Worm (Caenorhabditis elegans) whole organism, mixed stage, embryonic: Measurements from ENCODE around the gene T27A8.7.
"Not testable (repeated sequence)": the region's sequence is repeated elsewhere in the genome, so short reads cannot be mapped to it uniquely, and the experiment has no call there.

ENCODE experiments used
- M03D4.4 ChIP-seq: sonication (generic microtip); optimal IDR thresholded peaks from 2 replicates; lab custom pipeline; 2017; ENCODE audit warnings: mild to moderate bottlenecking, missing genetic modification characterization, missing compliant biosample characterization
- blmp-1 ChIP-seq: fragments of 150-350 bp; optimal IDR thresholded peaks from 2 replicates; lab custom pipeline; 2014; ENCODE audit warnings: missing biosample characterization, missing genetic modification characterization
- ceh-39 ChIP-seq: fragments of 150-350 bp; optimal IDR thresholded peaks from 2 replicates; lab custom pipeline; 2014; ENCODE audit warnings: missing biosample characterization, missing genetic modification characterization
- ceh-83 ChIP-seq: fragments of 200-800 bp; sonication (Bioruptor generic); optimal IDR thresholded peaks from 2 replicates; lab custom pipeline; 2018; ENCODE audit warnings: mild to moderate bottlenecking, missing genetic modification characterization, missing compliant biosample characterization
- drap-1 ChIP-seq: fragments of 200-800 bp; sonication (Bioruptor generic); optimal IDR thresholded peaks from 3 replicates; lab custom pipeline; 2018; ENCODE audit warnings: mild to moderate bottlenecking, missing genetic modification characterization, missing compliant biosample characterization
- elt-1 ChIP-seq: sonication (generic microtip); optimal IDR thresholded peaks from 2 replicates; lab custom pipeline; 2017; ENCODE audit warnings: missing genetic modification characterization, mild to moderate bottlenecking, missing compliant biosample characterization, antibody characterized with exemption, moderate library complexity, borderline replicate concordance; ENCODE audit not compliant: insufficient read depth
- elt-3 ChIP-seq: fragments of 150-350 bp; optimal IDR thresholded peaks from 2 replicates; lab custom pipeline; 2014; ENCODE audit warnings: missing biosample characterization, missing genetic modification characterization
- flh-1 ChIP-seq: fragments of 200-800 bp; sonication (Bioruptor generic); optimal IDR thresholded peaks from 2 replicates; lab custom pipeline; 2018; ENCODE audit warnings: mild to moderate bottlenecking, missing genetic modification characterization, moderate library complexity, missing compliant biosample characterization
- ham-2 ChIP-seq: fragments of 200-800 bp; sonication (Bioruptor generic); optimal IDR thresholded peaks from 2 replicates; lab custom pipeline; 2018; ENCODE audit warnings: mild to moderate bottlenecking, missing genetic modification characterization, missing compliant biosample characterization
- hlh-1 ChIP-seq: fragments of 150-350 bp; optimal IDR thresholded peaks from 2 replicates; lab custom pipeline; 2014; ENCODE audit warnings: missing biosample characterization, missing genetic modification reagents, missing genetic modification characterization
- lin-13 ChIP-seq: fragments of 150-350 bp; optimal IDR thresholded peaks from 2 replicates; lab custom pipeline; 2014; ENCODE audit warnings: missing biosample characterization, missing genetic modification characterization
- lin-32 ChIP-seq: fragments of 200-800 bp; sonication (Bioruptor generic); optimal IDR thresholded peaks from 2 replicates; lab custom pipeline; 2018; ENCODE audit warnings: mild to moderate bottlenecking, missing genetic modification characterization, missing compliant biosample characterization
- lsy-2 ChIP-seq: fragments of 150-350 bp; optimal IDR thresholded peaks from 2 replicates; lab custom pipeline; 2014; ENCODE audit warnings: missing biosample characterization, missing genetic modification characterization
- mab-5 ChIP-seq: fragments of 150-350 bp; optimal IDR thresholded peaks from 2 replicates; lab custom pipeline; 2014; ENCODE audit warnings: missing biosample characterization, missing genetic modification characterization
- mep-1 ChIP-seq: fragments of 150-350 bp; optimal IDR thresholded peaks from 2 replicates; lab custom pipeline; 2017; ENCODE audit warnings: missing biosample characterization, missing genetic modification reagents, missing genetic modification characterization, inconsistent platforms
- nhr-12 ChIP-seq: fragments of 150-350 bp; optimal IDR thresholded peaks from 2 replicates; lab custom pipeline; 2014; ENCODE audit warnings: missing biosample characterization, missing genetic modification characterization
- nhr-2 ChIP-seq: fragments of 150-350 bp; optimal IDR thresholded peaks from 2 replicates; lab custom pipeline; 2014; ENCODE audit warnings: missing biosample characterization, missing genetic modification characterization
- nhr-28 ChIP-seq: fragments of 150-350 bp; optimal IDR thresholded peaks from 2 replicates; lab custom pipeline; 2014; ENCODE audit warnings: missing biosample characterization, missing genetic modification characterization
- pha-4 ChIP-seq: fragments of 150-350 bp; optimal IDR thresholded peaks from 2 replicates; lab custom pipeline; 2018; ENCODE audit warnings: missing biosample characterization, missing genetic modification reagents, missing genetic modification characterization
- sem-2 ChIP-seq: fragments of 200-800 bp; sonication (Bioruptor generic); optimal IDR thresholded peaks from 2 replicates; lab custom pipeline; 2018; ENCODE audit warnings: mild to moderate bottlenecking, missing genetic modification characterization, missing compliant biosample characterization
- sptf-1 ChIP-seq: sonication (generic microtip); optimal IDR thresholded peaks from 2 replicates; lab custom pipeline; 2017; ENCODE audit warnings: mild to moderate bottlenecking, missing genetic modification characterization, moderate library complexity, missing compliant biosample characterization
- tbx-8 ChIP-seq: fragments of 200-800 bp; sonication (Bioruptor generic); optimal IDR thresholded peaks from 2 replicates; lab custom pipeline; 2018; ENCODE audit warnings: mild to moderate bottlenecking, missing genetic modification characterization, moderate library complexity, missing compliant biosample characterization
- unc-39 ChIP-seq: fragments of 150-350 bp; optimal IDR thresholded peaks from 2 replicates; lab custom pipeline; 2014; ENCODE audit warnings: missing biosample characterization, missing genetic modification characterization
- unc-62 ChIP-seq: fragments of 150-350 bp; optimal IDR thresholded peaks from 2 replicates; lab custom pipeline; 2014; ENCODE audit warnings: missing biosample characterization, missing genetic modification reagents, missing genetic modification characterization
- zip-8 ChIP-seq: fragments of 150-350 bp; optimal IDR thresholded peaks from 2 replicates; lab custom pipeline; 2014; ENCODE audit warnings: missing biosample characterization, missing genetic modification characterization
- ztf-11 ChIP-seq: fragments of 150-350 bp; optimal IDR thresholded peaks from 2 replicates; lab custom pipeline; 2014; ENCODE audit warnings: missing biosample characterization, missing genetic modification characterization

The T27A8.7 gene

DNA sequence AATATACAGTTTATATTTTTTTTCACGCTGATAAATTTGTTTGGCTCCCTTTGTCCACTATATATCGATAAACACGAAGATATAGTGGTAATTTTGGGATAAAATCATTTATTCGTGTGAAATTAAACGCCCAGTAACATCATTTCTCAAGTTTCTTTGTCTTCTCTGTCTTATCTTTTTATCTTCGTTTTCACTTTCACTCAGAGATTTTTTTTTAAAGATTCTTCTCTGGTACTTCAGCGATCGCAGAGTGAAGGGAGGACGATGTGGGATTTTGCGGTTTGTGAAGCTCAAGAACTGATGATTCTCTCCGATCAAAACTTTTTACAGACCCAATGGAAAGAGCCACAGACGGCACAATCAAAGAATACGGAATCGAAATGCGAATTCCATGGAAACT lies 7.0 kb downstream of the T27A8.7 start, which contains the start of gene T27A8.3:
T27A8.3 (plus strand) TSS at position 301 of the 400 bp plus-strand sequence.
- not testable (repeated sequence) for TF ChIP-seq sptf-1, zip-8, M03D4.4 (tag; lab: Kevin White, UChicago)

DNA sequence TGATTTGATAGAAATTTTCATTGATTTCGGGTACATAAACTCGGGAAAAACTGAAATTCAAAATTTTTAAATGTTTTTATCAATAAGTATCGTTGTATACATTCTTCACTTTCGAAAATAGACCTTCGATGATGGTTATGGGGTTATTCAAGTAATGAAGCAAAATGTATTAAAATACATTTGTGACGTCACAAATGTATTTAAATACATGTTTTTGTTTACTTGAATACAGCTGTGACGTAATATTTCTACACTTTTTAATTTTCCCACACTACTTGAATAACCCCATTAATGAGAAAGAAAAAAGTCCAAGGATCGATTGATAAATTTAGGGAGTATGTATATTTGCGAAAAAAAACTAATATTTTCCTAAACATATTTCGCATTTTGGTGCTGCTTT lies 12.6 kb downstream of the T27A8.7 start:
- TF ChIP-seq sem-2, result no peak
- peak; percentile 95 for TF ChIP-seq zip-8 (tag; lab: Kevin White, UChicago)

DNA sequence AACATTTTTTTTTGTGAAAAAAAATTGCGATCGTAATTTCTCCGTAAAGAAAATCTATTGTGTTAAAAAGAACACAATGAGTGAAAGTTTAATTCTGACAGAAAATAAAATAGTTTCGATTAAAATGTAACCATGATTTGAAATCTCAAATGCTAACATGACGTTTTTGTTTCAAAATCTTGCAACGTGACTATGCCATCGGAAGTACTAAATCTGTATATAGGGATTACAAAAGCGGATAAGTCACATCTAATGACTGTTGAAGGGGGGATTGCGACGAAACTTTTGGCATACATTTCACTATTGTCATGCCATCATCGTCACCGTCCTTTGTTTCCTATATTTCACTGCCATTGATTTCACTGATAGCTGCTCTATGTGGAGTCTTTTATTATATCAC lies 17.2 kb downstream of the T27A8.7 start, which contains the start of gene col-187:
col-187 (plus strand) TSS at position 301 of the 400 bp plus-strand sequence.
- TF ChIP-seq blmp-1 (tag; lab: Kevin White, UChicago), result no peak
- no peak for TF ChIP-seq ztf-11 (tag; lab: Kevin White, UChicago)
- no peak for TF ChIP-seq sptf-1 (tag; lab: Kevin White, UChicago)
- TF ChIP-seq elt-3 (tag; lab: Kevin White, UChicago), result no peak
- no peak for TF ChIP-seq lin-32 (GFP tag; lab: Kevin White, UChicago)
- no peak for TF ChIP-seq ceh-83
- no peak for TF ChIP-seq flh-1 (GFP tag; lab: Kevin White, UChicago)
- TF ChIP-seq tbx-8 (GFP tag; lab: Kevin White, UChicago), result no peak
- TF ChIP-seq nhr-12, result no peak
- TF ChIP-seq nhr-2 (tag; lab: Kevin White, UChicago), result no peak
- TF ChIP-seq ham-2 (GFP tag; lab: Kevin White, UChicago), result no peak
- no peak for TF ChIP-seq nhr-28 (tag; lab: Kevin White, UChicago)
- TF ChIP-seq sem-2, result no peak
- TF ChIP-seq lin-13 (tag; lab: Kevin White, UChicago), result no peak
- TF ChIP-seq pha-4 (tag; lab: Kevin White, UChicago), result no peak

DNA sequence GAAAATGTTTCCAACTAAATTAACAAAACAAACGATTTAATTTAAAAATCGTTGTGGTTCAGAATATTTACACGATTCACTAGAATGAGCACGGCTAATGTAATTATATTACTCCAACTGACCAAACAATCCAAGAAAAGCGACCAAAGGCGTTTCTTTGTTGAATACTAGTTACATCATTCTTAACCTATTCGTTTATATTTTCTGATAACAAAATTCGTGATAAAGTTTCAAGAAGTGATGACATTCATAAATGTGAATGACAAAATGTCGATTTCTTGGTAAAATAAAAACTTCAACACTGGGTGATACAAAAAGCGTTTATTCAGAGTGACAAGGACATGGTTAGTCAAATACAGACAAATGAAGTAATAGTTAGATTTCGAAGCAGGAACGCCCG lies 21.1 kb downstream of the T27A8.7 start, which contains the start of gene C30F2.4:
C30F2.4 (minus strand) TSS at position 101 of the 400 bp plus-strand sequence.
- TF ChIP-seq ceh-39 (tag; lab: Kevin White, UChicago) (no peak), mep-1 (no peak), ceh-83 (no peak), tbx-8 (GFP tag; lab: Kevin White, UChicago) (no peak), ham-2 (GFP tag; lab: Kevin White, UChicago) (no peak), hlh-1 (tag; lab: Kevin White, UChicago) (no peak), sem-2 (no peak), elt-1 (tag; lab: Kevin White, UChicago) (no peak), nhr-12 (no peak), mab-5 (tag; lab: Kevin White, UChicago) (no peak), lsy-2 (tag; lab: Kevin White, UChicago) (no peak)
- TF ChIP-seq, all 35 proteins: peak for 0

DNA sequence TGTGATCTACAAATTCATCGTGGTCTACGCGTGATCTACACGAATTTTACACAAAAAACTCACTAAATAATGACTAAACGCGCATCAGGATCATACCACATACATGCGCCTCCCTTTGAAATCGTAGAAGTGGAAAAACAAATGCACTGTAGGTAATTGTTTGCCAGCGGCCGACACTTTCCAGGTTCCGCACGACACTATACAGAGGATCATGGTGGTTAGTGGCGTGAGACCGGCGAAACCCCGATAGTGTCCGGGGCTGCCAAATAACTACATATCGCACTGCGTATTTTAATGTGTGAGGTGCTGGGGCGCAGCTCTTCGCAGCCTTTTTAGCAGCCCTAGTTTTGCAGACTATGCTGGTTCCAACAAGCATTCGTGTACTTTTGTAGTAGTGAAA lies 23.4 kb downstream of the T27A8.7 start:
- TF ChIP-seq elt-3 (tag; lab: Kevin White, UChicago) (no peak), drap-1 (GFP tag; lab: Kevin White, UChicago) (no peak), pha-4 (tag; lab: Kevin White, UChicago) (no peak), blmp-1 (tag; lab: Kevin White, UChicago) (no peak), lin-13 (tag; lab: Kevin White, UChicago) (no peak), unc-39 (tag; lab: Kevin White, UChicago) (no peak)
- TF ChIP-seq, all 35 proteins: peak for 0

DNA sequence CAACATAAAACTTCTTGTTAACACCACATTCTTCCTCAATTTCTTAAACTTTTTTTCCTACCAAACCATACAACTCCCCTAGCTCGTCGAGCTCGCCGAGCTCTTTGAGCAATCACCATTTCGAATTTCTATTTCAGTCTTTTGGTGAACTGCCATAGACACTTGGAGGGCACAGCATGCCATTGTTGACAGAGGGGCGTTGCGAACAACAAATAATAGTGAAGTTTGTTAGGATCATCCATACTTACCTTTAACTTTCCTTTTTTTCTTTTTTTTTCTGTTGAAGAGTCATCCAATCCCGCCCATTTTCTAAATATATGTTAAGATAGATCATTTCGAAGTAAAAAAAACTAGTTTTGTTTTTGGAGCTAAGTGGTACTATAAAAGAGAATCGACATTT lies 26.7 kb downstream of the T27A8.7 start, which contains the start of gene idpp-14:
idpp-14 (plus strand) TSS at position 324 of the 400 bp plus-strand sequence.
- no peak for TF ChIP-seq ham-2 (GFP tag; lab: Kevin White, UChicago)
- no peak for TF ChIP-seq mep-1
- no peak for TF ChIP-seq ceh-39 (tag; lab: Kevin White, UChicago)
- TF ChIP-seq drap-1 (GFP tag; lab: Kevin White, UChicago), result no peak
- no peak for TF ChIP-seq unc-62 (GFP tag; lab: Kevin White, UChicago)

DNA sequence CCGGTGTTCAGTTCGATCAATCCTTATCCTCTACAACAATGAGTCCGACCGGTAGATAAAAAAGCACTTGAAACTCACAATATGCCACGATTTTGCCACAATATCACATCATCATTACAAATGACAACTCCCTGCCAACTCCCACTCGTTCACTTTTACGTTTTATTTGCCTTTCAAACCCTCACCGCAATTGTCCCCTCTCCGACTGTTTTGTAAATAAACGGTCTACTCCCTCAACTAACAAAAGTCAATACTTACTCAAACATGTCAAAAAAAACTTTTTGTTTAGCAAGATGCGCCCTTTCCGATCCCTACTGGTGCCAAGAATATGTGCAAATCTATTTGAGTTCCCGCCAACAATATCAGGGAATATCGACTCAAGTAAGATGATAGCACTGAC lies 29.7 kb downstream of the T27A8.7 start, which contains the start of gene C30F2.2:
C30F2.2 (minus strand) TSS at position 122 of the 400 bp plus-strand sequence.
- peak; percentile 76 for TF ChIP-seq pha-4 (tag; lab: Kevin White, UChicago)
- no peak for TF ChIP-seq lin-32 (GFP tag; lab: Kevin White, UChicago)
